Fruit fly (Drosophila melanogaster) whole organism, adult: Measurements from ENCODE around the gene Nedd4.

ENCODE experiments used
- Crg-1 ChIP-seq: fragments of 200-800 bp; sonication (Bioruptor generic); optimal IDR thresholded peaks from 2 replicates; lab custom pipeline; 2016; ENCODE audit warnings: missing biosample characterization, missing genetic modification characterization
- Hr96 ChIP-seq: fragments of 200-800 bp; sonication (Bioruptor generic); optimal IDR thresholded peaks from 2 replicates; lab custom pipeline; 2016; ENCODE audit warnings: missing biosample characterization, missing genetic modification characterization
- cic ChIP-seq: fragments of 200-800 bp; sonication (Bioruptor generic); optimal IDR thresholded peaks from 2 replicates; lab custom pipeline; 2017; ENCODE audit warnings: missing biosample characterization, mild to moderate bottlenecking, missing genetic modification characterization, moderate library complexity

- TF ChIP-seq Hr96 (GFP tag; lab: Kevin White, UChicago) (no peak), Crg-1 (GFP tag; lab: Kevin White, UChicago) (no peak), cic (no peak)
Measured at dm6 chr3L:17533745-17534144, 3.9 kb downstream of the Nedd4 start.
